Worm (Caenorhabditis elegans): ENCODE measurements around the gene R74.2.

Gene R74.2

DNA sequence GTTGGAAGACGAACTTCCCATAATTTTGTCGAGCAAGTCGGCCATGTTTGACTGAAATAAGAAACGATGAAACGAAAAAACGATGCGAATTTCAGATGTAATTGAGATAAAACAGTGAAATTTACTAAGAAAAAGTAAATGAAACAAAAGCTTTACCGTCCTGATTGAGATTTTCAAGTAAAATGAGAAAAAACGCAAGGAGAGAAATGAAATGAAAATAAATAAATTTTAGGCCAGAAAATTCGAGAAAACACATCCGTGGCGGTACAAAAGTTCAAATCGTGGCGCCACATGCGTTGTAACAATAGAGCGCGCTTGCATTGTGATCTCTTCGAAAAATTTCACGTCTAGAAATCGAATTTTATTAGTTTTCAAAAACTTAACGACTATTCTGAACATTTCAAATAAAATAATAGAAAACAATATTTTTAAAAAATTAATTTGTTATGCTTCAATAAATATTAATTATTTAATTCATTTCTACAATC is 11.8 kb upstream of the R74.2 start, which contains the start of the genes hrde-1 and C16C10.13 (continued):
- TF ChIP-seq nhr-48 (tag; optimal IDR thresholded peaks at IDR 0.05) (no peak), T26A8.4 (GFP tag; IDR thresholded peaks at IDR 0.05) (no peak)

DNA sequence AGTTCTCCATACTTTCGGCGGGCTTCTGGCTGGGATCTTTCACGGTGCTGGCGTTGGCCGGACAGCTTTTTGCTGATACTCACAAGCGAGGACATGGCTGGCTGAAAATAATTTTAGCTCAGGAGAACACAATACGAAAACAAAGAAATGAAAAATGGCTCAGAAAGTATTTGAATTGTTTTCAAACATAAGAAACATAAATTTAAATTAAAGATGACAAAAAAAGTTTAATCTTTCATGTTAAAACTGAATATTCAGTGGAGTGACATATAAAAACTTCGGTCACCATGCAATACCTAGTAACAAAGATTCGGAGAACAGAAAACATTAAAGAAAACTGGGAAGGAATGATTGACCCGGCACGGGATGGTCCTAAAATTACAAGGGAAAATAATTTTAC is 9.4 kb upstream of the R74.2 start, which contains the start of gene C16C10.2:
C16C10.2 (minus strand) TSS at position 101 of the 400 bp plus-strand sequence.
- TF ChIP-seq nhr-10 (tag; optimal IDR thresholded peaks at IDR 0.05) (no peak), lin-15B (tag; optimal IDR thresholded peaks at IDR 0.05) (no peak), lin-38 (GFP tag; IDR thresholded peaks at IDR 0.05) (no peak), vab-7 (GFP tag; IDR thresholded peaks at IDR 0.05) (no peak), daf-12 (tag; optimal IDR thresholded peaks at IDR 0.05) (no peak), ztf-11 (tag; optimal IDR thresholded peaks at IDR 0.05) (no peak), nhr-77 (tag; optimal IDR thresholded peaks at IDR 0.05) (no peak), mdt-29 (GFP tag; IDR thresholded peaks at IDR 0.05) (no peak), duxl-1 (tag; optimal IDR thresholded peaks at IDR 0.05; ENCODE audit: poor library complexity) (no peak), nhr-42 (GFP tag; IDR thresholded peaks at IDR 0.05) (no peak), nhr-25 (tag; optimal IDR thresholded peaks at IDR 0.05; ENCODE audit: borderline replicate concordance, insufficient read depth) (no peak), ZK546.5 (tag; optimal IDR thresholded peaks at IDR 0.05) (no peak), pha-4 (GFP tag; IDR thresholded peaks at IDR 0.05) (no peak), pha-4 (tag; optimal IDR thresholded peaks at IDR 0.05) (no peak), ceh-44 (GFP tag; IDR thresholded peaks at IDR 0.05) (no peak)

ce11 chrIII:4181338-4181737 is 6.6 kb upstream of the R74.2 start, which contains the start of gene C16C10.1:
C16C10.1 (minus strand) TSS chrIII:4181438.
- no peak for TF ChIP-seq lin-39 (tag; optimal IDR thresholded peaks at IDR 0.05)
- TF ChIP-seq daf-16 (GFP tag; optimal IDR thresholded peaks at IDR 0.05): no peak
- no peak for TF ChIP-seq daf-16 (tag; optimal IDR thresholded peaks at IDR 0.05)
- no peak for TF ChIP-seq dmd-8 (GFP tag; IDR thresholded peaks at IDR 0.05)
- no peak for TF ChIP-seq zfp-3 (GFP tag; conservative IDR thresholded peaks at IDR 0.05)
- no peak for TF ChIP-seq nhr-102 (tag; optimal IDR thresholded peaks at IDR 0.05)
- no peak for TF ChIP-seq D1046.2 (GFP tag; IDR thresholded peaks at IDR 0.05)
- TF ChIP-seq lim-7 (GFP tag; IDR thresholded peaks at IDR 0.05): no peak
- TF ChIP-seq lin-1 (GFP tag; IDR thresholded peaks at IDR 0.05): no peak
- no peak for TF ChIP-seq fkh-10 (GFP tag; optimal IDR thresholded peaks at IDR 0.05)

DNA sequence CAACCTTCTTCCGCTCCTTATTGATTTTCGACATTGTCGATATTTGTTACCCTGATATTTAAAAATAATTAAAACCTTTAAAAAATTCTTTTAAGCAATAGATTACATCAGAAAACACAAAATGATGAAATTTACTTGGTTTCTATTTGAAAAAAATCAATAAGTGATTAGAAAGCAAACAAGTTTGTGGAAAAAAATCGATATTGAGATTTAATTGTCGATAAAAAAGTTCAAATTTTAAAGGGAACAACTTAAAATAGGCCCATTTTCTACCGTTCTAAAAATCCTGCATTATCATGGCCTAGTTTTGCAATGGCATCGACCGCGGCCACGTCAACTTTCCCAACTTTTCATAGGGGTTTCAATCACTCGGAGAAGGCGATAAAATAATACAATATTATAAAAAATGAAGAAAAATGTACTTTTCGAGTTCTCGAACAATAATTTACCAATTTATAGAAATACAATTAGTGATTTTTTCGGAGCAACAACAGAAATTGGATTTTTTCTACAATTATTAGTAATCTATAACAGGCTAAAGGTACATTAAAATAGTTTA is 1.1 kb upstream of the R74.2 start, which contains the start of gene lars-1:
lars-1 (minus strand) TSS at position 51 of the 559 bp plus-strand sequence.
- TF ChIP-seq lin-39 (tag; optimal IDR thresholded peaks at IDR 0.05) (no peak), ceh-28 (tag; optimal IDR thresholded peaks at IDR 0.05) (peak; percentile 60), mes-2 (tag; optimal IDR thresholded peaks at IDR 0.05; ENCODE audit: poor library complexity, severe bottlenecking) (peak; percentile 68)

ce11 chrIII:4189602-4190001 is 1.6 kb downstream of the R74.2 start:
- TF ChIP-seq zip-2 (tag; optimal IDR thresholded peaks at IDR 0.05) (no peak), hlh-11 (tag; optimal IDR thresholded peaks at IDR 0.05) (peak; percentile 6), nhr-77 (tag; optimal IDR thresholded peaks at IDR 0.05) (no peak), nhr-28 (tag; optimal IDR thresholded peaks at IDR 0.05) (peak; percentile 0), lin-39 (tag; optimal IDR thresholded peaks at IDR 0.05) (no peak)

DNA sequence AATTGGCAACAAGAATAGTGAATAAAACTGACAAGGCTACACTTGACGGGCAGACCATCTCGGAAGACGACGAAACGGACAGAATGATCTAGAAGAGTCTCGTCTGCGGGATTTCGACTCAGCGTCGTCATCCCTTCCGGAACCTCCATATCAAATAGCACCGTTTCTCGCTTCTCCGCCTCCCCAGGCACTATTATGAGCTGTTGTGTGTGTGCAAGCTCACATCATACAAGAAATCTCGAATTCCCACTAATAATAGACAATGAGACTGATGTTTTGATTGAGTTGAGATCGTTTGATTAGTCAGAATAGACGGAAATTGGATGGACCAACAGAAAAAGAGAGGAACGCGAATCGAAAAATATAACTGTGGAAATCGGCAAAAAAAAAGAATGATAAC is 2.3 kb downstream of the R74.2 start, which contains the start of gene spp-28:
spp-28 (minus strand) TSS at position 101 of the 400 bp plus-strand sequence.
- no peak for TF ChIP-seq lir-3 (tag; optimal IDR thresholded peaks at IDR 0.05)
- TF ChIP-seq madf-9 (GFP tag; conservative IDR thresholded peaks at IDR 0.05): no peak
- TF ChIP-seq lin-29 (GFP tag; IDR thresholded peaks at IDR 0.05): no peak
- no peak for TF ChIP-seq tag-97 (GFP tag; IDR thresholded peaks at IDR 0.05)
- TF ChIP-seq Y105C5A.15 (GFP tag; IDR thresholded peaks at IDR 0.05): no peak
- TF ChIP-seq daf-16 (GFP tag; optimal IDR thresholded peaks at IDR 0.05): no peak
- TF ChIP-seq daf-16 (tag; optimal IDR thresholded peaks at IDR 0.05): no peak
- no peak for TF ChIP-seq zfp-2 (tag; optimal IDR thresholded peaks at IDR 0.05)
- TF ChIP-seq aly-2 (tag; optimal IDR thresholded peaks at IDR 0.05): no peak
- no peak for TF ChIP-seq ceh-28 (tag; optimal IDR thresholded peaks at IDR 0.05)
- no peak for TF ChIP-seq jun-1 (tag; optimal IDR thresholded peaks at IDR 0.05)
- no peak for TF ChIP-seq vab-7 (GFP tag; IDR thresholded peaks at IDR 0.05)
- TF ChIP-seq nhr-76 (tag; optimal IDR thresholded peaks at IDR 0.05): no peak
- TF ChIP-seq gei-8 (GFP tag; optimal IDR thresholded peaks at IDR 0.05): no peak
- TF ChIP-seq zip-11 (GFP tag; IDR thresholded peaks at IDR 0.05): no peak
- TF ChIP-seq skn-1 (tag; optimal IDR thresholded peaks at IDR 0.05): no peak
